Worm (Caenorhabditis elegans) whole organism, early embryonic: ENCODE results near the gene sgn-1.

Experiments
- B0310.2 ChIP-seq: sonication (generic microtip); optimal IDR thresholded peaks from 2 replicates; lab custom pipeline; 2016; ENCODE audit warnings: mild to moderate bottlenecking, missing genetic modification characterization, missing compliant biosample characterization
- F13C5.2 ChIP-seq: sonication (generic microtip); optimal IDR thresholded peaks from 2 replicates; lab custom pipeline; 2017; ENCODE audit warnings: mild to moderate bottlenecking, missing genetic modification characterization, inconsistent platforms, missing compliant biosample characterization
- aly-1 ChIP-seq: sonication (generic microtip); optimal IDR thresholded peaks from 2 replicates; lab custom pipeline; 2016; ENCODE audit warnings: missing genetic modification characterization, missing compliant biosample characterization
- ama-1 ChIP-seq: fragments of 150-350 bp; optimal IDR thresholded peaks from 2 replicates; lab custom pipeline; 2014
- ceh-13 ChIP-seq: fragments of 200-800 bp; sonication (Bioruptor generic); optimal IDR thresholded peaks from 2 replicates; lab custom pipeline; 2018; ENCODE audit warnings: mild to moderate bottlenecking, missing genetic modification characterization, missing compliant biosample characterization
- ceh-36 ChIP-seq: sonication (generic microtip); optimal IDR thresholded peaks from 2 replicates; lab custom pipeline; 2016; ENCODE audit warnings: missing genetic modification characterization, inconsistent platforms, missing compliant biosample characterization
- ets-7 ChIP-seq: sonication (generic microtip); optimal IDR thresholded peaks from 2 replicates; lab custom pipeline; 2016; ENCODE audit warnings: missing genotype, missing genetic modification characterization, missing compliant biosample characterization
- flt-1 ChIP-seq: fragments of 200-800 bp; sonication (Bioruptor generic); IDR thresholded peaks from 2 replicates; pipeline ENCODE4 v1.3.6; 2022; ENCODE audit warnings: missing genetic modification characterization, missing compliant biosample characterization
- hmbx-1 ChIP-seq: sonication (generic microtip); optimal IDR thresholded peaks from 2 replicates; lab custom pipeline; 2016; ENCODE audit warnings: mild to moderate bottlenecking, missing genetic modification characterization, missing compliant biosample characterization
- hmg-4 ChIP-seq: fragments of 200-800 bp; sonication (Bioruptor generic); optimal IDR thresholded peaks from 2 replicates; lab custom pipeline; 2018; ENCODE audit warnings: mild to moderate bottlenecking, missing genetic modification characterization, missing compliant biosample characterization
- hnd-1 ChIP-seq: sonication (generic microtip); optimal IDR thresholded peaks from 2 replicates; lab custom pipeline; 2016; ENCODE audit warnings: missing genetic modification characterization, missing compliant biosample characterization
- pes-1 ChIP-seq: fragments of 200-800 bp; sonication (Bioruptor generic); IDR thresholded peaks from 2 replicates; pipeline ENCODE4 v1.3.6; 2022; ENCODE audit warnings: missing genetic modification reagents, missing genetic modification characterization, missing compliant biosample characterization
- scrt-1 ChIP-seq: fragments of 200-800 bp; sonication (Bioruptor generic); IDR thresholded peaks from 2 replicates; pipeline ENCODE4 v1.3.6; 2022; ENCODE audit warnings: missing genetic modification characterization, missing compliant biosample characterization
- sea-1 ChIP-seq: fragments of 200-800 bp; sonication (Bioruptor generic); conservative IDR thresholded peaks from 2 replicates; pipeline ENCODE4 v1.3.6; 2022; ENCODE audit warnings: missing genetic modification characterization, missing compliant biosample characterization
- tbx-11 ChIP-seq: fragments of 200-800 bp; sonication (Bioruptor generic); IDR thresholded peaks from 2 replicates; pipeline ENCODE4 v1.3.6; 2022; ENCODE audit warnings: missing genetic modification characterization, missing compliant biosample characterization
- tbx-37 ChIP-seq: fragments of 200-800 bp; sonication (Bioruptor generic); conservative IDR thresholded peaks from 2 replicates; pipeline ENCODE4 v1.3.6; 2022; ENCODE audit warnings: missing genetic modification reagents, missing genetic modification characterization, missing compliant biosample characterization
- tra-4 ChIP-seq: sonication (generic microtip); optimal IDR thresholded peaks from 2 replicates; lab custom pipeline; 2017; ENCODE audit warnings: missing genetic modification characterization, missing compliant biosample characterization

sgn-1 gene

DNA sequence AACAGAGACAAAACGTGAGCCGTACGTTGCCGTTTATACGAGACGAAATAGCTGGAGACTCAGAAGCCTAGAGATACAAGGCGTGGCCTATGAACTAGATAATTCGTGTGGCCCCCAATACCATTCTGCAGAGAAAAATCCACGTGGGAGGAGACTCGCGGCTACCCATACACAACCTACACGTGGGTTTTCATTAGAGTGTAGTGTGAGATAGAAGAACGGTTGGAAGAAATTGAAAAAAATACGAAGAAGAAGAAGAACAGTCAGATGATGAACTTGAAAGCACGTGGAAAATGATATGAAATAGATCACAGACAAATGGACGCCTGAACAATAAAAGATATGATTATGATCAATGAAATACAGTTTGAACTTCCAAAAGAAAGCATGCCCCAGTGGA, 18.3 kb downstream of the sgn-1 start:
- no peak for TF ChIP-seq tra-4 (tag; lab: Kevin White, UChicago)
- no peak for TF ChIP-seq hmg-4 (GFP tag; lab: Kevin White, UChicago)
- TF ChIP-seq ets-7 (tag; lab: Kevin White, UChicago), result no peak
- no peak for TF ChIP-seq pes-1 (GFP tag; lab: Robert Waterston, UW)
- no peak for TF ChIP-seq tbx-11 (GFP tag; lab: Robert Waterston, UW)
- TF ChIP-seq tbx-37 (GFP tag; lab: Robert Waterston, UW), result no peak
- TF ChIP-seq scrt-1 (GFP tag; lab: Robert Waterston, UW), result no peak
- no peak for TF ChIP-seq aly-1 (tag; lab: Kevin White, UChicago)
- TF ChIP-seq ama-1, result no peak
- TF ChIP-seq hnd-1 (tag; lab: Kevin White, UChicago), result no peak
- TF ChIP-seq B0310.2 (tag; lab: Kevin White, UChicago), result no peak
- TF ChIP-seq ceh-13 (GFP tag; lab: Kevin White, UChicago), result no peak
- TF ChIP-seq F13C5.2 (tag; lab: Kevin White, UChicago), result no peak
- TF ChIP-seq flt-1 (GFP tag; lab: Robert Waterston, UW), result no peak
- no peak for TF ChIP-seq sea-1
- no peak for TF ChIP-seq ceh-36 (tag; lab: Kevin White, UChicago)
- TF ChIP-seq hmbx-1, result no peak

DNA sequence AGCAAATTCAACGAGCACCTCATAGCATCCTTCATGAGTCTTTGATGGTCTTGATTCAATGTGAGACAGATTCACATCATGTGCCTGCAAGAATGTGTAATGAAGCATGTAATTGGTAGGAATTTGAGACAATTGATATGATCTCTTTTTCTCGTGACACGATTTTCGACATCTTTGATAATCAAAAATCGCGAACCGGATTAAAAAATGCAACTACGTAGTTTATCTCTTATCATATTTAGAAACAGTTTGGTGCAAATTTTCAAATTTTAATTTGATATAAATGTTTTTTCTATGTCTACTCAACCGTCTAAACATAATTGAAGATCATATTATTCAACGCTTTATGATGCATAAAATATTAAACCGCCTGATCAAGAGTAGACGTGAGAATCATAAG, 19.1 kb downstream of the sgn-1 start:
- TF ChIP-seq aly-1 (tag; lab: Kevin White, UChicago) (no peak), sea-1 (no peak), hmbx-1 (no peak)

DNA sequence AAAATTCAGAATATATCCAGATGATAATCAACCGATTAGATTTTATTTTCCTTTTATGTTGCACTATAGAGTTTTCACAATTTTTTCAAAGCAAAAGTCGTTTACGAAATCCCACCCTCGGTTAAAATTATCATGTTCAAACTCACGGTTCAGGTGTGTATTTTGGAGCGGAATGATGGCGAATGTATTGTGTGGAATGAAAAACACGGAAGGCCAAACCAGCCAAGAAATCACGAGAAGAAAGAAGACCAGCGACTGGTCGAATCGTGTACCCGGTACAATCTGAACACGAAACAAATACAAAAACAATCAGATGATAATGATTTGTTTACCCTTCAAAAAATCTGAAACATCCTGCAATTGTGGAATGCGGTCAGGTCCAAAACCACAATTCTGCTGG, 20.1 kb downstream of the sgn-1 start:
- TF ChIP-seq flt-1 (GFP tag; lab: Robert Waterston, UW) (no peak), ama-1 (no peak), F13C5.2 (tag; lab: Kevin White, UChicago) (no peak), scrt-1 (GFP tag; lab: Robert Waterston, UW) (no peak), ets-7 (tag; lab: Kevin White, UChicago) (no peak), pes-1 (GFP tag; lab: Robert Waterston, UW) (no peak), hmbx-1 (no peak), hnd-1 (tag; lab: Kevin White, UChicago) (no peak), ceh-36 (tag; lab: Kevin White, UChicago) (no peak), tra-4 (tag; lab: Kevin White, UChicago) (no peak)

DNA sequence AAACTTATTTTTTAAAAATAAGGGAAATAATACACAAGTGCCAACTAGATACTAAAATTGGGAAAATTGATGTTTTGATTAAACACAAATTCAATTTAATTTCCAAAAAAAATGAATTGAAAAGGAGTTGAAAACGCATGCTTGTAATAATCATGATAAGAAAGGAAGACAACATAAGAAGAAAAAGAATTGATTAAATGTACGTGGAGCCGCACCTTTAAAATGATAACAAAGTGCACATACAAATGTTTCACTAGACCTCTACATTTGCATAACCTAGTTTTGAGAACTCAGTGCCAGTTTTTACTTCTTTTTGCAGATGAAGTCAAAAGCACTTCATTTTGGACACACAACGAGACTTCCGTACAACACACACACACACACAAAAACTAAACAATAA, 21.7 kb downstream of the sgn-1 start:
- no peak for TF ChIP-seq F13C5.2 (tag; lab: Kevin White, UChicago)
- no peak for TF ChIP-seq ceh-13 (GFP tag; lab: Kevin White, UChicago)
- no peak for TF ChIP-seq hmg-4 (GFP tag; lab: Kevin White, UChicago)
- TF ChIP-seq sea-1, result no peak
- TF ChIP-seq aly-1 (tag; lab: Kevin White, UChicago), result no peak
- TF ChIP-seq hmbx-1, result no peak

DNA sequence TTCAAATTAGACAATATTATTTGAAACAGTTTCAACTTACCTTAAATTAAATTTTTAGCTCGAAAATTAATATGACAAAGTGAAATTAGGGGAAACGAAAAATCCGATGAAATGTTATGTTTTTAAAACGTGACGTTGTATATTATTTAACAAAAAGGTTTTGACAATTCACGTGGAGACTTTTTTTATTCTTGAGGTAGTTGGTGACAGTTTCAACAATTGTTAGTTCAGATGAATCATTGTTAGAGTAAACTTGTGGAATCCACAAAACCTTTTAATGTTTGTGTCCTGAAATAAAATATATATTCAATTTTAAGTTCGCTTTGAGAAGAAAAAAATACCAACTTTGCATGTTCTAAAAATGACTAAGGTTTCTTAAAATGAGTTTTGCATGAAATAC, 24.0 kb downstream of the sgn-1 start, which contains the start of gene fut-1:
fut-1 (minus strand) TSS at position 101 of the 400 bp plus-strand sequence.
- TF ChIP-seq hmg-4 (GFP tag; lab: Kevin White, UChicago) (no peak), hnd-1 (tag; lab: Kevin White, UChicago) (no peak), B0310.2 (tag; lab: Kevin White, UChicago) (no peak), tra-4 (tag; lab: Kevin White, UChicago) (no peak), sea-1 (no peak), tbx-11 (GFP tag; lab: Robert Waterston, UW) (no peak), ceh-36 (tag; lab: Kevin White, UChicago) (no peak), hmbx-1 (no peak), ama-1 (no peak), tbx-37 (GFP tag; lab: Robert Waterston, UW) (no peak), F13C5.2 (tag; lab: Kevin White, UChicago) (no peak), ets-7 (tag; lab: Kevin White, UChicago) (no peak), ceh-13 (GFP tag; lab: Kevin White, UChicago) (no peak), scrt-1 (GFP tag; lab: Robert Waterston, UW) (no peak)

DNA sequence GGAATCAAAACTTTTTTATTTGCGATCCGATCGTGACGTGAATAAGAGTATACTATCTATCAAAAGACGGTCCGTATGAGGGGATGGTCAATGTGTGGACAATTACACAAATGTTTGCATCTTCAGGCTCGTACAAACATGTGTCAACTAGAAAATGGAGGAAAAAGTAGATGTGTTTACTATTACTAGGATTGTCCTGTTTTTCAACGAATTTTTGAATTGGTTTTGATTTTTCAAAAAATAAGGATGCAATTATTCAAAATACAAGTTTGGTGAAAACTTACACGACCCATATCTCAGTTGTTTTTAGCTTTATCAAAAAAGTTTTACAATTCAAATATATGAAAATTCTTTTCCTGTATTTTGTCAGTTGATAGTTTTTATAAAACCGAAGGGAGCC, 28.2 kb downstream of the sgn-1 start, which contains the start of gene K08F8.7:
K08F8.7 (minus strand) TSS at position 101 of the 400 bp plus-strand sequence.
- TF ChIP-seq tbx-37 (GFP tag; lab: Robert Waterston, UW) (no peak), scrt-1 (GFP tag; lab: Robert Waterston, UW) (no peak), F13C5.2 (tag; lab: Kevin White, UChicago) (no peak), ceh-13 (GFP tag; lab: Kevin White, UChicago) (no peak), aly-1 (tag; lab: Kevin White, UChicago) (no peak), tbx-11 (GFP tag; lab: Robert Waterston, UW) (no peak), flt-1 (GFP tag; lab: Robert Waterston, UW) (no peak)

DNA sequence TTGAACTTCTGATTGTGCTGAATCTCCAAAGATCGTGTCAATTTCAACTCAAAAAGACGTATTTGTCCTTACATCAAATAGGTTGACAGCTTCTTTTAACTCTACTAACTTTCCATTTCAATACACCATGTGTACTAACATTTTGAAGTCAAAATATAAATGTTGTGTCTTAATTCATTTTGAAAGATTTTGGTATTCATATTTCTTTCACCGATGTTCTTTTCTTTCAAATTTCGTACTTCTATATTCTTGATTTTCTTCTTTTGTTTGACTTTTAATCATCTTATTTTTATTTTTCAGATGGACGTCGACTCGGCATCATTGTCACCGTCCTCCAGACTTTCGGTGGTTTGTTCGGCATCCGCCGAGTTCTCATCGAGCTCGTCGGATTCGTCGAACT, 31.8 kb downstream of the sgn-1 start, which contains the start of gene atf-2:
atf-2 (plus strand) TSS at position 301 of the 400 bp plus-strand sequence.
- TF ChIP-seq hmg-4 (GFP tag; lab: Kevin White, UChicago), result no peak
- no peak for TF ChIP-seq tbx-11 (GFP tag; lab: Robert Waterston, UW)
- TF ChIP-seq scrt-1 (GFP tag; lab: Robert Waterston, UW), result no peak
- no peak for TF ChIP-seq aly-1 (tag; lab: Kevin White, UChicago)
- TF ChIP-seq pes-1 (GFP tag; lab: Robert Waterston, UW), result no peak
- TF ChIP-seq ama-1, result no peak
- no peak for TF ChIP-seq B0310.2 (tag; lab: Kevin White, UChicago)
- no peak for TF ChIP-seq hnd-1 (tag; lab: Kevin White, UChicago)

DNA sequence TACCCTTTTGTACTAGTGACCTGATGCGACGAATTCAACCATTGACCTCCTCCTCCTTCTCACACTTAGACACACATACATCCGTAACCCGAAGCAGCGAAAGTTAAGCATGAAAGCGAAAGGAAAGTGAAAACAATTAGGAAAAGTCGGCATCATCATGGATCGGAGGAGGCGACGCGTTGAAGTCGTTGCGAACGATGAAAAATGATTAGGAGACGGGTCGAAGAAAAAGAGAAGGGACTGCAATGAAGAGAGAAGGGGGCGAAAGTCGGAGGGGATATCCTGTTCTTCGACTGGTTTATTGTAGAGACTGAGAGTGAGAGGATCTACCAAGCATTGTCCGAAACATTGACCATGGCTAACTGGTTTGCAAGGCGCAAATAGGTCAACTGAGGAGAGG, 32.4 kb downstream of the sgn-1 start:
- TF ChIP-seq hnd-1 (tag; lab: Kevin White, UChicago) (no peak), hmg-4 (GFP tag; lab: Kevin White, UChicago) (no peak), aly-1 (tag; lab: Kevin White, UChicago) (no peak), ama-1 (no peak), B0310.2 (tag; lab: Kevin White, UChicago) (no peak), tra-4 (tag; lab: Kevin White, UChicago) (no peak), scrt-1 (GFP tag; lab: Robert Waterston, UW) (no peak), flt-1 (GFP tag; lab: Robert Waterston, UW) (no peak), F13C5.2 (tag; lab: Kevin White, UChicago) (no peak)
